Fruit fly (Drosophila melanogaster): ENCODE measurements around the gene Ptpa.
A peak's percentile ranks its signal among the peaks of the same experiment; 100 is the strongest.

Ptpa gene

DNA sequence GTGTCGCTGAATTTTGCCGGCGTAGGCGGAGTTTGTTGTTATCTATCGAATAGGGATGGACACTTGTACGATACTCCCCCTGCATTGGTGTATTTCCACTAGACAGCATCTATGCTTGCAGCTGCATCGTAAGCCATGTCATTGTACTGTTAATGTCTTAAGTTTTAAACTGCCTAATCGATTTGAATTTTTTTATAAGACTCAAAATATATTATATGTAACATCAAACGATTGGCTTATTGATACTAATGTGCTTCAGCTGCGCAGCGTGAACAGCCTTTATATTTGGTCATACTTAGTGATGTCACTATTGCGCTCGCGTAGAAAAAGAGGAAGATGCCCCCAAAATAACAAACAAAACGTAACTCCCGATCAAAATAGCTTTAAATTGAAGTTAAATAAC is at the start of gene Ptpa, which contains the start of gene CG9662 (continued):
- peak; percentile 16 for TF ChIP-seq tap (tag; optimal IDR thresholded peaks at IDR 0.05)
- peak; percentile 99 for TF ChIP-seq Sin3A (optimal IDR thresholded peaks at IDR 0.05)
- no peak for TF ChIP-seq nerfin-1 (tag; optimal IDR thresholded peaks at IDR 0.05)
- TF ChIP-seq gce (GFP tag; IDR thresholded peaks at IDR 0.05) = no peak
- TF ChIP-seq ara (GFP tag; IDR thresholded peaks at IDR 0.05) = no peak
- no peak for TF ChIP-seq wek (GFP tag; optimal IDR thresholded peaks at IDR 0.05)
- TF ChIP-seq CG3726 (GFP tag; IDR thresholded peaks at IDR 0.05) = peak; percentile 67; the same call in 2 of the 3 replicates
- TF ChIP-seq CG6683 (GFP tag; optimal IDR thresholded peaks at IDR 0.05) = no peak
- TF ChIP-seq CG17612 (GFP tag; IDR thresholded peaks at IDR 0.05) = no peak
- peak; percentile 75 for TF ChIP-seq Atf-2 (GFP tag; optimal IDR thresholded peaks at IDR 0.05)
- peak; percentile 58; the same call in 1 of the 3 replicates for TF ChIP-seq H15 (GFP tag; IDR thresholded peaks at IDR 0.05)
- peak; percentile 78 for TF ChIP-seq Sox102F (GFP tag; optimal IDR thresholded peaks at IDR 0.05)
- TF ChIP-seq Med (GFP tag) = peak; percentile 98
- peak; percentile 22 for TF ChIP-seq CG34376 (GFP tag; optimal IDR thresholded peaks at IDR 0.05)
- TF ChIP-seq Doc2 (GFP tag; IDR thresholded peaks at IDR 0.05) = no peak
- no peak for TF ChIP-seq gsb-n (tag; optimal IDR thresholded peaks at IDR 0.05)
- peak; percentile 92 for TF ChIP-seq sisA (GFP tag; IDR thresholded peaks at IDR 0.05)
- no peak for TF ChIP-seq Blimp-1 (GFP tag; optimal IDR thresholded peaks at IDR 0.05)
- peak; percentile 26; the same call in 1 of the 2 replicates for TF ChIP-seq dimm (GFP tag; IDR thresholded peaks at IDR 0.05)
- peak; percentile 10 for TF ChIP-seq Hey (tag; optimal IDR thresholded peaks at IDR 0.05)
- TF ChIP-seq Pdp1 (GFP tag; optimal IDR thresholded peaks at IDR 0.05) = peak; percentile 89 to 90
- no peak for TF ChIP-seq CkIIα-i1 (GFP tag; IDR thresholded peaks at IDR 0.05)
- peak; percentile 11; the same call in 1 of the 2 replicates for TF ChIP-seq gsb (GFP tag; IDR thresholded peaks at IDR 0.05)
- peak; percentile 71 for TF ChIP-seq dmrt99B (tag; optimal IDR thresholded peaks at IDR 0.05)
- peak; percentile 92 for TF ChIP-seq Abd-B (GFP tag; optimal IDR thresholded peaks at IDR 0.05)
- no peak for TF ChIP-seq BtbVII (GFP tag; optimal IDR thresholded peaks at IDR 0.05)
- 0 out of 2 replicates have a peak, but pooled peaks have one; percentile 32 for TF ChIP-seq aop (GFP tag; IDR thresholded peaks at IDR 0.05)
- TF ChIP-seq CG7963 (GFP tag; IDR thresholded peaks at IDR 0.05; ENCODE audit: partially characterized antibody) = peak; percentile 77
- TF ChIP-seq prd (optimal IDR thresholded peaks at IDR 0.05) = no peak
- peak; percentile 92 for TF ChIP-seq prd (GFP tag; IDR thresholded peaks at IDR 0.05)
- peak; percentile 88 for TF ChIP-seq ken (GFP tag; IDR thresholded peaks at IDR 0.05)
- no peak for TF ChIP-seq corto (GFP tag; optimal IDR thresholded peaks at IDR 0.05)
- peak; percentile 61; the same call in 2 of the 3 replicates for TF ChIP-seq otp (GFP tag; IDR thresholded peaks at IDR 0.05)
- no peak for TF ChIP-seq sens-2 (GFP tag; IDR thresholded peaks at IDR 0.05)
- TF ChIP-seq CG17829 (tag; optimal IDR thresholded peaks at IDR 0.05) = peak; percentile 77
- peak; percentile 85 for TF ChIP-seq CG12659 (GFP tag; optimal IDR thresholded peaks at IDR 0.05)
- peak; percentile 67 for TF ChIP-seq Bdp1 (GFP tag; optimal IDR thresholded peaks at IDR 0.05)
- TF ChIP-seq ro (GFP tag; IDR thresholded peaks at IDR 0.05) = peak; percentile 39; the same call in 1 of the 2 replicates
- peak; percentile 28 for TF ChIP-seq B-H2 (GFP tag; optimal IDR thresholded peaks at IDR 0.05)
- TF ChIP-seq CG34224 (GFP tag; IDR thresholded peaks at IDR 0.05; ENCODE audit: partially characterized antibody) = peak; percentile 83
- TF ChIP-seq CG6272 (GFP tag; IDR thresholded peaks at IDR 0.05) = peak; percentile 87
- TF ChIP-seq ftz-f1 (GFP tag; optimal IDR thresholded peaks at IDR 0.05) = no peak
- peak; percentile 71 for TF ChIP-seq her (GFP tag; optimal IDR thresholded peaks at IDR 0.05)
- peak; percentile 65 for TF ChIP-seq luna (GFP tag; optimal IDR thresholded peaks at IDR 0.05)
- TF ChIP-seq pnt (GFP tag; optimal IDR thresholded peaks at IDR 0.05) = peak; percentile 93
- TF ChIP-seq Dref (GFP tag; IDR thresholded peaks at IDR 0.05) = peak; percentile 36; the same call in 1 of the 2 replicates
- TF ChIP-seq jing (GFP tag; optimal IDR thresholded peaks at IDR 0.05) = peak; percentile 54
- TF ChIP-seq CG1602 (GFP tag; optimal IDR thresholded peaks at IDR 0.05) = peak; percentile 89
- peak; percentile 62; the same call in 1 of the 2 replicates for TF ChIP-seq ttk (GFP tag; IDR thresholded peaks at IDR 0.05)
- peak; percentile 76 for TF ChIP-seq vfl (GFP tag; optimal IDR thresholded peaks at IDR 0.05)
- peak; percentile 84 for TF ChIP-seq CG11456 (GFP tag; IDR thresholded peaks at IDR 0.05)
- TF ChIP-seq CG14710 (tag; optimal IDR thresholded peaks at IDR 0.05) = peak; percentile 90
